Worm (Caenorhabditis elegans) whole organism, late embryonic: ENCODE measurements around the gene C08E8.5.
"Not testable (repeated sequence)": the region's sequence is repeated elsewhere in the genome, so short reads cannot be mapped to it uniquely, and the experiment has no call there.

ENCODE experiments used
- C08G9.2 ChIP-seq: sonication (generic microtip); optimal IDR thresholded peaks from 2 replicates; lab custom pipeline; 2016; ENCODE audit warnings: mild to moderate bottlenecking, missing genetic modification characterization, moderate library complexity, missing compliant biosample characterization
- C38D4.7 ChIP-seq: fragments of 200-800 bp; sonication (Bioruptor generic); optimal IDR thresholded peaks from 2 replicates; lab custom pipeline; 2018; ENCODE audit warnings: mild to moderate bottlenecking, missing genetic modification characterization, moderate library complexity, missing compliant biosample characterization
- F13H6.1 ChIP-seq: sonication (generic microtip); optimal IDR thresholded peaks from 2 replicates; lab custom pipeline; 2016; ENCODE audit warnings: missing genetic modification characterization, missing compliant biosample characterization
- T23F11.4 ChIP-seq: fragments of 200-800 bp; sonication (Bioruptor generic); optimal IDR thresholded peaks from 2 replicates; lab custom pipeline; 2018; ENCODE audit warnings: mild to moderate bottlenecking, missing genetic modification characterization, missing compliant biosample characterization
- ama-1 ChIP-seq: fragments of 150-350 bp; optimal IDR thresholded peaks from 2 replicates; lab custom pipeline; 2014
- ceh-14 ChIP-seq: sonication (generic microtip); optimal IDR thresholded peaks from 2 replicates; lab custom pipeline; 2016; ENCODE audit warnings: missing genotype, missing genetic modification characterization, missing compliant biosample characterization
- ceh-18 ChIP-seq: sonication (generic microtip); optimal IDR thresholded peaks from 2 replicates; lab custom pipeline; 2016; ENCODE audit warnings: missing genetic modification characterization, missing compliant biosample characterization
- ceh-19 ChIP-seq: fragments of 200-800 bp; sonication (Bioruptor generic); optimal IDR thresholded peaks from 2 replicates; lab custom pipeline; 2018; ENCODE audit warnings: mild to moderate bottlenecking, missing genetic modification characterization, missing compliant biosample characterization
- ceh-22 ChIP-seq: sonication (generic microtip); optimal IDR thresholded peaks from 2 replicates; lab custom pipeline; 2017; ENCODE audit warnings: missing biosample characterization, missing genetic modification characterization
- ceh-24 ChIP-seq: sonication (generic microtip); optimal IDR thresholded peaks from 2 replicates; lab custom pipeline; 2016; ENCODE audit warnings: mild to moderate bottlenecking, missing genetic modification characterization, missing compliant biosample characterization
- ceh-30 ChIP-seq: fragments of 150-350 bp; optimal IDR thresholded peaks from 2 replicates; lab custom pipeline; 2014; ENCODE audit warnings: missing biosample characterization, missing genetic modification characterization
- ceh-31 ChIP-seq: sonication (generic microtip); optimal IDR thresholded peaks from 2 replicates; lab custom pipeline; 2016; ENCODE audit warnings: missing genetic modification characterization, missing compliant biosample characterization
- ceh-45 ChIP-seq: fragments of 200-800 bp; sonication (Bioruptor generic); IDR thresholded peaks from 2 replicates; pipeline ENCODE4 v1.3.6; 2022; ENCODE audit warnings: missing genetic modification reagents, missing genetic modification characterization, missing compliant biosample characterization
- ceh-9 ChIP-seq: sonication (generic microtip); optimal IDR thresholded peaks from 2 replicates; lab custom pipeline; 2016; ENCODE audit warnings: mild to moderate bottlenecking, missing genetic modification characterization, inconsistent platforms, missing compliant biosample characterization
- elt-4 ChIP-seq: sonication (generic microtip); optimal IDR thresholded peaks from 2 replicates; lab custom pipeline; 2016; ENCODE audit warnings: missing genetic modification characterization, missing compliant biosample characterization
- ets-4 ChIP-seq: sonication (generic microtip); optimal IDR thresholded peaks from 2 replicates; lab custom pipeline; 2016; ENCODE audit warnings: missing genetic modification characterization, missing compliant biosample characterization
- fax-1 ChIP-seq: sonication (generic microtip); optimal IDR thresholded peaks from 2 replicates; lab custom pipeline; 2016; ENCODE audit warnings: missing genotype, missing genetic modification characterization, missing compliant biosample characterization
- fkh-6 ChIP-seq: sonication (generic microtip); optimal IDR thresholded peaks from 2 replicates; lab custom pipeline; 2016; ENCODE audit warnings: missing genetic modification characterization, missing compliant biosample characterization
- gmeb-2 ChIP-seq: sonication (generic microtip); optimal IDR thresholded peaks from 2 replicates; lab custom pipeline; 2016; ENCODE audit warnings: missing genetic modification characterization, inconsistent platforms, missing compliant biosample characterization
- hlh-13 ChIP-seq: fragments of 200-800 bp; sonication (Bioruptor generic); optimal IDR thresholded peaks from 2 replicates; lab custom pipeline; 2018; ENCODE audit warnings: mild to moderate bottlenecking, missing genetic modification characterization, missing compliant biosample characterization
- hlh-8 ChIP-seq: sonication (generic microtip); optimal IDR thresholded peaks from 2 replicates; lab custom pipeline; 2016; ENCODE audit warnings: missing genotype, missing genetic modification characterization, missing compliant biosample characterization
- lin-11 ChIP-seq: fragments of 200-800 bp; sonication (Bioruptor generic); optimal IDR thresholded peaks from 2 replicates; lab custom pipeline; 2018; ENCODE audit warnings: mild to moderate bottlenecking, missing genetic modification characterization, missing compliant biosample characterization
- madf-2 ChIP-seq: sonication (generic microtip); optimal IDR thresholded peaks from 2 replicates; lab custom pipeline; 2017; ENCODE audit warnings: missing genetic modification characterization, missing compliant biosample characterization
- mec-3 ChIP-seq: sonication (generic microtip); optimal IDR thresholded peaks from 2 replicates; lab custom pipeline; 2016; ENCODE audit warnings: borderline replicate concordance, missing genetic modification characterization, missing compliant biosample characterization
- nhr-11 ChIP-seq: fragments of 150-350 bp; optimal IDR thresholded peaks from 2 replicates; lab custom pipeline; 2014; ENCODE audit warnings: missing biosample characterization, missing genetic modification characterization
- npax-4 ChIP-seq: sonication (generic microtip); optimal IDR thresholded peaks from 2 replicates; lab custom pipeline; 2016; ENCODE audit warnings: missing genetic modification characterization, missing compliant biosample characterization
- pha-4 ChIP-seq: fragments of 150-350 bp; optimal IDR thresholded peaks from 2 replicates; lab custom pipeline; 2018; ENCODE audit warnings: missing biosample characterization, missing genetic modification reagents, missing genetic modification characterization
- pqm-1 ChIP-seq: sonication (generic microtip); optimal IDR thresholded peaks from 2 replicates; lab custom pipeline; 2016; ENCODE audit warnings: missing genetic modification characterization, missing compliant biosample characterization
- ref-2 ChIP-seq: sonication (generic microtip); optimal IDR thresholded peaks from 2 replicates; lab custom pipeline; 2016; ENCODE audit warnings: missing genetic modification characterization, missing compliant biosample characterization
- sox-4 ChIP-seq: sonication (generic microtip); optimal IDR thresholded peaks from 2 replicates; lab custom pipeline; 2017; ENCODE audit warnings: mild to moderate bottlenecking, missing genetic modification characterization, inconsistent platforms, missing compliant biosample characterization
- unc-3 ChIP-seq, 2 experiments: fragments of 200-800 bp in 1 of 2; sonication (Bioruptor generic) in 1 of 2; sonication (generic microtip) in 1 of 2; conservative IDR thresholded peaks in 1 of 2; optimal IDR thresholded peaks in 1 of 2; 2 replicates each; pipeline versions ENCODE4 v1.3.6 to Lab custom; 2016 to 2022; ENCODE audit warnings: missing compliant biosample characterization in 2 of 2, missing genetic modification characterization in 2 of 2, missing genetic modification reagents in 1 of 2
- unc-55 ChIP-seq: sonication (generic microtip); optimal IDR thresholded peaks from 2 replicates; lab custom pipeline; 2017; ENCODE audit warnings: missing biosample characterization, missing genetic modification reagents, missing genetic modification characterization
- unc-86 ChIP-seq: sonication (generic microtip); optimal IDR thresholded peaks from 2 replicates; lab custom pipeline; 2016; ENCODE audit warnings: missing genetic modification characterization, missing compliant biosample characterization
- zip-5 ChIP-seq: sonication (generic microtip); optimal IDR thresholded peaks from 2 replicates; lab custom pipeline; 2016; ENCODE audit warnings: missing genetic modification characterization, missing compliant biosample characterization
- ztf-16 ChIP-seq: sonication (generic microtip); optimal IDR thresholded peaks from 2 replicates; lab custom pipeline; 2017; ENCODE audit warnings: missing genetic modification characterization, missing compliant biosample characterization

Gene C08E8.5

DNA sequence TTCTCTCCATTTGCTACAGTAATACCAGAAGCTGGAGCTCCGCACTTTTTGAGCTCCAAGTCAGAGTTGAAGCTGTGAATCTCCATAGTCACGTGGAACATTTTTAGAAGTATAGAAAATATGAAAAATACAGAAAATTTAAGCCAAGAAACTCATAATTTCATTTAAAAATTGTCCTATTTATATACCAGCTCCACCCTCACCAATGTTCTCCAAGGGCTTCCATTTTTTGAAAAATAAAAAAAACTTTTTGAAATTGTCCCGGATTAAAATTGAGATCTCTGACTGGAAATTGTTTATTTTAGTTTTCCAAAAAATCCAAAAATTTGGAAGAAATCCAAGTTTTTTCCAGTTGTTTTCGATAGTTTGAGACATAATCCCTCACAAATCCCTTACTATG lies at the start of gene C08E8.5:
C08E8.5 (minus strand) TSS at position 101 of the 400 bp plus-strand sequence.
- TF ChIP-seq madf-2 (tag; lab: Kevin White, UChicago) (no peak), unc-3 (GFP tag; conservative IDR thresholded peaks at IDR 0.05; lab: Robert Waterston, UW) (no peak), unc-3 (tag; optimal IDR thresholded peaks at IDR 0.05; lab: Kevin White, UChicago) (no peak), gmeb-2 (tag; lab: Kevin White, UChicago) (no peak), fkh-6 (tag; lab: Kevin White, UChicago) (no peak), pqm-1 (no peak), ceh-9 (tag; lab: Kevin White, UChicago) (no peak), C08G9.2 (tag; lab: Kevin White, UChicago) (no peak), T23F11.4 (GFP tag; lab: Kevin White, UChicago) (no peak)
- TF ChIP-seq, all 69 proteins: peak for 0

DNA sequence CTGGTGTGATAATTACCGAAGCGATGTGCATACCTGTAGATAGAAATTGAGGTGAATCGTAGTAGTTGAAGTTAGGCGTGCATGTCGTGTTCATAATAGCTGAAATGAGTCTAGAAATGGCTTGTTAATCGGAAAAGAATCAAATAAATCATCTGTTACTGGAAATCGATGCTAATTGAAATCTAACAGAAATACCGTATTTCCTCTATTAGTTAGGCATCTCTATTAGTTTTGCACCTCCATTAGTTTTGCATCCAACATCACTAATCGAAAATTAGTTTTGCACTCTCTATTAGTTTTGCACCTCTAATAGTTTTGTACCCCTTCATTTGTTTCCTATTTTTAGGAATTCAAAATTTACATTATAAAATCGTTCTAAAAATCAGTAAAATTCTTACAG lies 45.0 kb upstream of the C08E8.5 start, which contains the start of gene srh-209:
srh-209 (minus strand) TSS at position 101 of the 400 bp plus-strand sequence.
- TF ChIP-seq ets-4; mec-3 (tag; lab: Kevin White, UChicago); nhr-11 (tag; lab: Kevin White, UChicago): not testable (repeated sequence)

DNA sequence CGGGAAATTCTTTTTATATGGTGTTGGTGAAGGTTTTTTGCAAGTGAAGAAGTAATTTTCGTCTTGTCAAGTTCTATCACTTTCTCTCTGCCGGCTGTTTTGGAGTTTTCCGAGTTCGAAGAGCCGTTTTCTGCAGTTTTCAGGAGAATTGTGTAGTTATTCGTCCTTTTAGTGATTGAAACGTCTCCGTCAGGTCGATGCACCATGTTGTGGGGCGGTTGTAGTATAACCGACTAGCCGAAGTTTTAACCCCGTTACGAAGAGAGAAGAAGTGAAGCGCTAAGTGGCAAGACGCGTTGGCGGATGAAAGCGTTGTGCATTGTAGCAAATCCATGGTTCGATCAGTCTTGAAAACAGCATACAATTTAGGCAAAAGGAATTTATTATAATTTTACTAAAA lies 43.0 kb upstream of the C08E8.5 start:
- no peak for TF ChIP-seq zip-5 (tag; lab: Kevin White, UChicago)
- no peak for TF ChIP-seq ceh-31 (tag; lab: Kevin White, UChicago)
- no peak for TF ChIP-seq npax-4 (tag; lab: Kevin White, UChicago)
- TF ChIP-seq ceh-19 (GFP tag; lab: Kevin White, UChicago), result no peak
- TF ChIP-seq sox-4, result no peak
- no peak for TF ChIP-seq ceh-30 (tag; lab: Kevin White, UChicago)
- no peak for TF ChIP-seq ceh-9 (tag; lab: Kevin White, UChicago)
- TF ChIP-seq hlh-8, result no peak
- no peak for TF ChIP-seq unc-55 (GFP tag; lab: Kevin White, UChicago)
- TF ChIP-seq ama-1, result no peak
- no peak for TF ChIP-seq ceh-45 (GFP tag; lab: Robert Waterston, UW)

DNA sequence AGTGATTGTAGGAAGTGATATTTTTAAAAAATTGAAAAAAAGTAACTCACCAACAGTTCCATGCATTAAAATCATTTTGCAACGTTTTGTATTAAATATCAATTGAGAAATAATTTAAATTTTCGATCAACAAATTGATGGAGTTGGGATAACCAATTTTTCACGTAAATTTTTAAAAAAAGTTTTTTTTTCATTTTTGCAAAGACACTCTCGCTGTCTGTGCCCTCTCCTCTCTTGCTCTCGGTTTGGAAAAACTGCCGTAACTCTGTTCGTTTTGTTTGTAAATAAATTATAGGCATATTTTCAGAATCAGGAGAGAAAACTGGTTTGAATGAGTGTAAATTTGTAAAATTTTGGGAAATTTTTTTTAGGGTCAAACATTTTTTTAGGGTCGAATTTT lies 38.0 kb upstream of the C08E8.5 start, which contains the start of gene Y51A2B.16:
Y51A2B.16 (minus strand) TSS at position 101 of the 400 bp plus-strand sequence.
- TF ChIP-seq ceh-14 (tag; lab: Kevin White, UChicago) (no peak), ceh-18 (tag; lab: Kevin White, UChicago) (no peak), nhr-11 (tag; lab: Kevin White, UChicago) (no peak), lin-11 (tag; lab: Kevin White, UChicago) (no peak), unc-55 (GFP tag; lab: Kevin White, UChicago) (no peak), C38D4.7 (GFP tag; lab: Kevin White, UChicago) (no peak), ceh-30 (tag; lab: Kevin White, UChicago) (no peak), unc-86 (tag; lab: Kevin White, UChicago) (no peak), ceh-24 (tag; lab: Kevin White, UChicago) (no peak)

DNA sequence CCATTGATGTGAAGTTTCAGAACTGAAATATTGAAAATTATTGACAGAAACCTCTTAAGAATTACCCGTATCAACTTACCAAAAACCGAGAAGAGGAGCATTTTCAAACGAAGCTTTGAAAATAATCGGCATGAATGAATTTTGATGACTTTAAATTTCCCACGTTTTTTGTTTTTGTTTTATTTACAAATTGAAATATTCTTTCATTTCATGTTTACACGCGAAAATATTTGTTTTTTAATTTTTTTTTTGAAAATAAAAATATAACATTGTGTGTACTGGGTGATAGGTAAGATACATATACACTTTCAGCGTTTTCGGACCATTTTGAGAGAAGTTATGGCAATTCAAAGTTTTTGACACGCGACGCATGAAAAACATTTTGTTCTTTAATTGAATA lies 35.9 kb upstream of the C08E8.5 start, which contains the start of gene Y51A2B.9:
Y51A2B.9 (minus strand) TSS at position 101 of the 400 bp plus-strand sequence.
- TF ChIP-seq unc-3 (GFP tag; conservative IDR thresholded peaks at IDR 0.05; lab: Robert Waterston, UW) (no peak), unc-3 (tag; optimal IDR thresholded peaks at IDR 0.05; lab: Kevin White, UChicago) (no peak), ceh-22 (tag; lab: Kevin White, UChicago) (no peak), ref-2 (tag; lab: Kevin White, UChicago) (no peak), F13H6.1 (tag; lab: Kevin White, UChicago) (no peak), elt-4 (no peak), fax-1 (tag; lab: Kevin White, UChicago) (no peak), pha-4 (tag; lab: Kevin White, UChicago) (no peak), ztf-16 (tag; lab: Kevin White, UChicago) (no peak), hlh-13 (GFP tag; lab: Kevin White, UChicago) (no peak), ama-1 (no peak), ceh-45 (GFP tag; lab: Robert Waterston, UW) (no peak)
